Worm (Caenorhabditis elegans) whole organism, early embryonic: ENCODE results near the gene glrx-5.

Experiments used
- aly-1 ChIP-seq: sonication (generic microtip); optimal IDR thresholded peaks from 2 replicates; lab custom pipeline; 2016; ENCODE audit warnings: missing genetic modification characterization, missing compliant biosample characterization
- ama-1 ChIP-seq: fragments of 150-350 bp; optimal IDR thresholded peaks from 2 replicates; lab custom pipeline; 2014
- ceh-13 ChIP-seq: fragments of 200-800 bp; sonication (Bioruptor generic); optimal IDR thresholded peaks from 2 replicates; lab custom pipeline; 2018; ENCODE audit warnings: mild to moderate bottlenecking, missing genetic modification characterization, missing compliant biosample characterization
- ceh-36 ChIP-seq: sonication (generic microtip); optimal IDR thresholded peaks from 2 replicates; lab custom pipeline; 2016; ENCODE audit warnings: missing genetic modification characterization, inconsistent platforms, missing compliant biosample characterization
- flt-1 ChIP-seq: fragments of 200-800 bp; sonication (Bioruptor generic); IDR thresholded peaks from 2 replicates; pipeline ENCODE4 v1.3.6; 2022; ENCODE audit warnings: missing genetic modification characterization, missing compliant biosample characterization
- hmbx-1 ChIP-seq: sonication (generic microtip); optimal IDR thresholded peaks from 2 replicates; lab custom pipeline; 2016; ENCODE audit warnings: mild to moderate bottlenecking, missing genetic modification characterization, missing compliant biosample characterization
- hmg-4 ChIP-seq: fragments of 200-800 bp; sonication (Bioruptor generic); optimal IDR thresholded peaks from 2 replicates; lab custom pipeline; 2018; ENCODE audit warnings: mild to moderate bottlenecking, missing genetic modification characterization, missing compliant biosample characterization
- pes-1 ChIP-seq: fragments of 200-800 bp; sonication (Bioruptor generic); IDR thresholded peaks from 2 replicates; pipeline ENCODE4 v1.3.6; 2022; ENCODE audit warnings: missing genetic modification reagents, missing genetic modification characterization, missing compliant biosample characterization
- scrt-1 ChIP-seq: fragments of 200-800 bp; sonication (Bioruptor generic); IDR thresholded peaks from 2 replicates; pipeline ENCODE4 v1.3.6; 2022; ENCODE audit warnings: missing genetic modification characterization, missing compliant biosample characterization
- sea-1 ChIP-seq: fragments of 200-800 bp; sonication (Bioruptor generic); conservative IDR thresholded peaks from 2 replicates; pipeline ENCODE4 v1.3.6; 2022; ENCODE audit warnings: missing genetic modification characterization, missing compliant biosample characterization
- tbx-11 ChIP-seq: fragments of 200-800 bp; sonication (Bioruptor generic); IDR thresholded peaks from 2 replicates; pipeline ENCODE4 v1.3.6; 2022; ENCODE audit warnings: missing genetic modification characterization, missing compliant biosample characterization
- tra-4 ChIP-seq: sonication (generic microtip); optimal IDR thresholded peaks from 2 replicates; lab custom pipeline; 2017; ENCODE audit warnings: missing genetic modification characterization, missing compliant biosample characterization

- TF ChIP-seq pes-1 (GFP tag; lab: Robert Waterston, UW) (peak; percentile 81), tra-4 (tag; lab: Kevin White, UChicago) (no peak), ama-1 (lab: Kevin White, UChicago) (no peak), flt-1 (GFP tag; lab: Robert Waterston, UW) (peak; percentile 75), tbx-11 (GFP tag; lab: Robert Waterston, UW) (peak; percentile 56; the same call in 1 of the 2 replicates), ceh-13 (peak; percentile 31), aly-1 (tag; lab: Kevin White, UChicago) (peak; percentile 68), ceh-36 (tag; lab: Kevin White, UChicago) (peak; percentile 54), hmbx-1 (tag; lab: Kevin White, UChicago) (peak; percentile 15), sea-1 (GFP tag; lab: Robert Waterston, UW) (no peak), scrt-1 (GFP tag; lab: Robert Waterston, UW) (peak; percentile 77), hmg-4 (peak; percentile 8)
These were observed 26.1 kb upstream of the glrx-5 start for ce11 chrIII:12399709-12400108.
